Worm (Caenorhabditis elegans) whole organism, mixed stage, embryonic: Measurements from ENCODE around the gene mocs-1.

Source experiments
- cnd-1 ChIP-seq: fragments of 200-800 bp; sonication (Bioruptor generic); optimal IDR thresholded peaks from 2 replicates; lab custom pipeline; 2018; ENCODE audit warnings: mild to moderate bottlenecking, missing genetic modification characterization, missing compliant biosample characterization
- hlh-1 ChIP-seq: fragments of 150-350 bp; optimal IDR thresholded peaks from 2 replicates; lab custom pipeline; 2014; ENCODE audit warnings: missing biosample characterization, missing genetic modification reagents, missing genetic modification characterization
- nhr-12 ChIP-seq: fragments of 150-350 bp; optimal IDR thresholded peaks from 2 replicates; lab custom pipeline; 2014; ENCODE audit warnings: missing biosample characterization, missing genetic modification characterization
- nhr-237 ChIP-seq: fragments of 150-350 bp; optimal IDR thresholded peaks from 2 replicates; lab custom pipeline; 2014; ENCODE audit warnings: missing biosample characterization, missing genetic modification characterization
- pha-4 ChIP-seq: fragments of 150-350 bp; optimal IDR thresholded peaks from 2 replicates; lab custom pipeline; 2018; ENCODE audit warnings: missing biosample characterization, missing genetic modification reagents, missing genetic modification characterization
- tbx-8 ChIP-seq: fragments of 200-800 bp; sonication (Bioruptor generic); optimal IDR thresholded peaks from 2 replicates; lab custom pipeline; 2018; ENCODE audit warnings: mild to moderate bottlenecking, missing genetic modification characterization, moderate library complexity, missing compliant biosample characterization
- unc-39 ChIP-seq: fragments of 150-350 bp; optimal IDR thresholded peaks from 2 replicates; lab custom pipeline; 2014; ENCODE audit warnings: missing biosample characterization, missing genetic modification characterization
- unc-62 ChIP-seq: fragments of 150-350 bp; optimal IDR thresholded peaks from 2 replicates; lab custom pipeline; 2014; ENCODE audit warnings: missing biosample characterization, missing genetic modification reagents, missing genetic modification characterization

- no peak for TF ChIP-seq tbx-8 (GFP tag; lab: Kevin White, UChicago)
- TF ChIP-seq pha-4 (tag; lab: Kevin White, UChicago): no peak
- no peak for TF ChIP-seq cnd-1 (tag; lab: Kevin White, UChicago)
- no peak for TF ChIP-seq nhr-12
- TF ChIP-seq hlh-1 (tag; lab: Kevin White, UChicago): no peak
- TF ChIP-seq nhr-237 (tag; lab: Kevin White, UChicago): no peak
- TF ChIP-seq unc-62: no peak
- no peak for TF ChIP-seq unc-39 (tag; lab: Kevin White, UChicago)
Observed at ce11 chrX:15388259-15388658, 52.3 kb downstream of the mocs-1 start.
